Fruit fly (Drosophila melanogaster) whole organism, embryonic: ENCODE results near the gene mon2.
A peak's percentile ranks its signal among the peaks of the same experiment; 100 is the strongest.

Experiments
- BtbVII ChIP-seq: fragments of 200-800 bp; sonication (Bioruptor generic); optimal IDR thresholded peaks from 3 replicates; lab custom pipeline; 2017; ENCODE audit warnings: missing biosample characterization, mild to moderate bottlenecking, missing genetic modification characterization
- CG10267 ChIP-seq: fragments of 200-800 bp; sonication (Bioruptor generic); optimal IDR thresholded peaks from 2 replicates; lab custom pipeline; 2018; ENCODE audit warnings: missing biosample characterization, mild to moderate bottlenecking, missing genetic modification characterization, moderate library complexity
- CG12071 ChIP-seq: fragments of 200-800 bp; sonication (Bioruptor generic); optimal IDR thresholded peaks from 3 replicates; lab custom pipeline; 2018; ENCODE audit warnings: missing biosample characterization, mild to moderate bottlenecking, missing genetic modification characterization
- CG13123 ChIP-seq: fragments of 200-800 bp; sonication (Bioruptor generic); optimal IDR thresholded peaks from 2 replicates; lab custom pipeline; 2016; ENCODE audit warnings: missing biosample characterization, missing genetic modification characterization
- CG15073 ChIP-seq: fragments of 200-800 bp; sonication (Bioruptor generic); optimal IDR thresholded peaks from 2 replicates; lab custom pipeline; 2016; ENCODE audit warnings: missing biosample characterization, missing genetic modification characterization
- CG18011 ChIP-seq: fragments of 200-800 bp; sonication (Bioruptor generic); optimal IDR thresholded peaks from 2 replicates; lab custom pipeline; 2017; ENCODE audit warnings: missing biosample characterization, missing genetic modification characterization, mild to moderate bottlenecking, moderate library complexity, missing genotype
- CG2199 ChIP-seq: fragments of 200-800 bp; sonication (Bioruptor generic); IDR thresholded peaks from 3 replicates; pipeline ENCODE4 v1.3.6; 2022; ENCODE audit warnings: missing biosample characterization, missing genetic modification characterization
- CG2875 ChIP-seq: fragments of 200-800 bp; sonication (Bioruptor generic); optimal IDR thresholded peaks from 2 replicates; lab custom pipeline; 2017; ENCODE audit warnings: missing biosample characterization, mild to moderate bottlenecking, missing genetic modification characterization, missing genetic modification reagents
- CG2889 ChIP-seq: fragments of 200-800 bp; sonication (Bioruptor generic); IDR thresholded peaks from 3 replicates; pipeline ENCODE4 v1.3.6; 2022; ENCODE audit warnings: missing biosample characterization, missing genetic modification characterization
- CG30431 ChIP-seq: fragments of 200-800 bp; sonication (Bioruptor generic); optimal IDR thresholded peaks from 2 replicates; lab custom pipeline; 2017; ENCODE audit warnings: missing biosample characterization, missing genetic modification characterization
- CG4707 ChIP-seq: fragments of 200-800 bp; sonication (Bioruptor generic); optimal IDR thresholded peaks from 2 replicates; lab custom pipeline; 2018; ENCODE audit warnings: missing biosample characterization, mild to moderate bottlenecking, missing genetic modification characterization, moderate library complexity
- CG8089 ChIP-seq: fragments of 200-800 bp; sonication (Bioruptor generic); optimal IDR thresholded peaks from 3 replicates; lab custom pipeline; 2016; ENCODE audit warnings: missing biosample characterization, missing genetic modification characterization
- CG8944 ChIP-seq: fragments of 200-800 bp; sonication (Bioruptor generic); optimal IDR thresholded peaks from 3 replicates; lab custom pipeline; 2016; ENCODE audit warnings: missing biosample characterization, missing genetic modification characterization
- E2f2 ChIP-seq: fragments of 200-800 bp; sonication (Bioruptor generic); IDR thresholded peaks from 2 replicates; pipeline ENCODE4 v1.3.6; 2022; ENCODE audit warnings: missing biosample characterization, missing genetic modification characterization
- Eip74EF ChIP-seq, 2 experiments: fragments of 200-800 bp in 1 of 2; fragments of >200 bp in 1 of 2; sonication (Bioruptor generic) in 1 of 2; optimal IDR thresholded peaks; 2 replicates each; lab custom pipeline; 2017 to 2019; ENCODE audit warnings: missing biosample characterization in 2 of 2, missing genetic modification characterization in 2 of 2, mild to moderate bottlenecking in 1 of 2, moderate library complexity in 1 of 2
- H2.0 ChIP-seq: fragments of 200-800 bp; sonication (Bioruptor generic); IDR thresholded peaks from 2 replicates; pipeline ENCODE4 v1.3.6; 2022; ENCODE audit warnings: missing biosample characterization, missing genetic modification characterization
- HLHmδ ChIP-seq: fragments of 200-800 bp; sonication (Bioruptor generic); optimal IDR thresholded peaks from 2 replicates; lab custom pipeline; 2018; ENCODE audit warnings: missing biosample characterization, mild to moderate bottlenecking, missing genetic modification characterization, moderate library complexity
- HmgD ChIP-seq: fragments of 200-800 bp; sonication (Bioruptor generic); optimal IDR thresholded peaks from 3 replicates; lab custom pipeline; 2016; ENCODE audit warnings: missing biosample characterization, missing genetic modification characterization
- HmgZ ChIP-seq: fragments of 200-800 bp; sonication (Bioruptor generic); optimal IDR thresholded peaks from 2 replicates; lab custom pipeline; 2018; ENCODE audit warnings: missing biosample characterization, mild to moderate bottlenecking, missing genetic modification characterization
- Mad ChIP-seq: fragments of 200-800 bp; sonication (Bioruptor generic); optimal IDR thresholded peaks from 2 replicates; lab custom pipeline; 2016; ENCODE audit warnings: missing biosample characterization, missing genetic modification characterization
- Mrtf ChIP-seq: fragments of 200-800 bp; sonication (Bioruptor generic); IDR thresholded peaks from 3 replicates; pipeline ENCODE4 v1.3.6; 2022; ENCODE audit warnings: missing biosample characterization, missing genetic modification characterization
- Myb ChIP-seq: fragments of 200-800 bp; sonication (Bioruptor generic); optimal IDR thresholded peaks from 2 replicates; lab custom pipeline; 2016; ENCODE audit warnings: missing biosample characterization, missing genetic modification characterization
- NC2α ChIP-seq: fragments of 200-800 bp; sonication (Bioruptor generic); optimal IDR thresholded peaks from 2 replicates; lab custom pipeline; 2016; ENCODE audit warnings: missing biosample characterization, missing genetic modification characterization
- NFAT ChIP-seq: fragments of 200-800 bp; sonication (Bioruptor generic); IDR thresholded peaks from 2 replicates; pipeline ENCODE4 v1.3.6; 2022; ENCODE audit warnings: missing biosample characterization, missing genetic modification characterization
- NfI ChIP-seq: fragments of 200-800 bp; sonication (Bioruptor generic); optimal IDR thresholded peaks from 3 replicates; lab custom pipeline; 2018; ENCODE audit warnings: missing biosample characterization, mild to moderate bottlenecking, missing genetic modification characterization, moderate library complexity
- Oaz ChIP-seq: fragments of 200-800 bp; sonication (Bioruptor generic); IDR thresholded peaks from 2 replicates; pipeline ENCODE4 v1.3.6; 2022; ENCODE audit warnings: missing biosample characterization, missing genetic modification characterization
- Spps ChIP-seq: fragments of 200-800 bp; sonication (Bioruptor generic); optimal IDR thresholded peaks from 2 replicates; lab custom pipeline; 2018; ENCODE audit warnings: missing biosample characterization, mild to moderate bottlenecking, missing genetic modification characterization
- Sry-β ChIP-seq: fragments of 200-800 bp; sonication (Bioruptor generic); optimal IDR thresholded peaks from 2 replicates; lab custom pipeline; 2018; ENCODE audit warnings: missing biosample characterization, mild to moderate bottlenecking, missing genetic modification characterization, moderate library complexity
- Ssrp ChIP-seq: fragments of 200-800 bp; sonication (Bioruptor generic); optimal IDR thresholded peaks from 2 replicates; lab custom pipeline; 2018; ENCODE audit warnings: missing biosample characterization, mild to moderate bottlenecking, missing genetic modification characterization, moderate library complexity
- Taf1 ChIP-seq: fragments of 200-800 bp; sonication (Bioruptor generic); IDR thresholded peaks from 2 replicates; pipeline ENCODE4 v1.3.6; 2022; ENCODE audit warnings: missing biosample characterization, missing genetic modification characterization
- YL-1 ChIP-seq: fragments of 200-800 bp; sonication (Bioruptor generic); optimal IDR thresholded peaks from 3 replicates; lab custom pipeline; 2017; ENCODE audit warnings: missing biosample characterization, mild to moderate bottlenecking, missing genetic modification characterization
- ato ChIP-seq: fragments of 200-800 bp; sonication (Bioruptor generic); IDR thresholded peaks from 2 replicates; pipeline ENCODE4 v1.3.6; 2022; ENCODE audit warnings: missing biosample characterization, missing genetic modification characterization; ENCODE audit not compliant: partially characterized antibody
- bsh ChIP-seq, 2 experiments: fragments of 200-800 bp; sonication (Bioruptor generic); optimal IDR thresholded peaks; 2 replicates each; lab custom pipeline; 2017 to 2018; ENCODE audit warnings: mild to moderate bottlenecking in 2 of 2, missing biosample characterization in 2 of 2, missing genetic modification characterization in 2 of 2, moderate library complexity in 1 of 2
- chif ChIP-seq, 2 experiments: fragments of 200-800 bp; sonication (Bioruptor generic); optimal IDR thresholded peaks; 3 replicates each; lab custom pipeline; 2016; ENCODE audit warnings: missing biosample characterization in 2 of 2, missing genetic modification characterization in 2 of 2
- emc ChIP-seq: fragments of 200-800 bp; sonication (Bioruptor generic); optimal IDR thresholded peaks from 2 replicates; lab custom pipeline; 2016; ENCODE audit warnings: missing biosample characterization, missing genetic modification characterization
- eyg ChIP-seq: fragments of 200-800 bp; sonication (Bioruptor generic); optimal IDR thresholded peaks from 3 replicates; lab custom pipeline; 2016; ENCODE audit warnings: missing biosample characterization, missing genetic modification characterization
- gsb-n ChIP-seq: fragments of 200-800 bp; sonication (Bioruptor generic); optimal IDR thresholded peaks from 3 replicates; lab custom pipeline; 2018; ENCODE audit warnings: missing biosample characterization, mild to moderate bottlenecking, missing genetic modification characterization
- hth ChIP-seq: fragments of >200 bp; optimal IDR thresholded peaks from 2 replicates; lab custom pipeline; 2017; ENCODE audit warnings: inconsistent platforms
- kah ChIP-seq: fragments of 200-800 bp; sonication (Bioruptor generic); optimal IDR thresholded peaks from 2 replicates; lab custom pipeline; 2018; ENCODE audit warnings: missing biosample characterization, mild to moderate bottlenecking, missing genetic modification characterization
- nmo ChIP-seq: fragments of 200-800 bp; sonication (Bioruptor generic); optimal IDR thresholded peaks from 2 replicates; lab custom pipeline; 2018; ENCODE audit warnings: missing biosample characterization, mild to moderate bottlenecking, missing genetic modification characterization, moderate library complexity
- oc ChIP-seq: fragments of 200-800 bp; sonication (Bioruptor generic); optimal IDR thresholded peaks from 2 replicates; lab custom pipeline; 2018; ENCODE audit warnings: missing biosample characterization, mild to moderate bottlenecking, missing genetic modification characterization, moderate library complexity
- odd ChIP-seq: fragments of 200-800 bp; sonication (Bioruptor generic); optimal IDR thresholded peaks from 2 replicates; lab custom pipeline; 2017; ENCODE audit warnings: missing biosample characterization, mild to moderate bottlenecking, missing genetic modification characterization
- sd ChIP-seq: fragments of 200-800 bp; sonication (Bioruptor generic); optimal IDR thresholded peaks from 3 replicates; lab custom pipeline; 2018; ENCODE audit warnings: missing biosample characterization, mild to moderate bottlenecking, missing genetic modification characterization, moderate library complexity
- stwl ChIP-seq: fragments of 200-800 bp; sonication (Bioruptor generic); optimal IDR thresholded peaks from 3 replicates; lab custom pipeline; 2018; ENCODE audit warnings: missing biosample characterization, mild to moderate bottlenecking, missing genetic modification characterization, moderate library complexity
- tin ChIP-seq: fragments of 200-800 bp; sonication (Bioruptor generic); optimal IDR thresholded peaks from 3 replicates; lab custom pipeline; 2016; ENCODE audit warnings: missing biosample characterization, missing genetic modification characterization
- tll ChIP-seq, 2 experiments: fragments of 200-800 bp in 1 of 2; fragments of >200 bp in 1 of 2; sonication (Bioruptor generic) in 1 of 2; optimal IDR thresholded peaks; 2 replicates each; lab custom pipeline; 2017 to 2019; ENCODE audit warnings: missing biosample characterization in 2 of 2, missing genetic modification characterization in 2 of 2, mild to moderate bottlenecking in 1 of 2, moderate library complexity in 1 of 2
- trem ChIP-seq: fragments of 200-800 bp; optimal IDR thresholded peaks from 3 replicates; lab custom pipeline; 2019; ENCODE audit warnings: missing biosample characterization, mild to moderate bottlenecking, missing genetic modification characterization, moderate library complexity
- tup ChIP-seq: fragments of 200-800 bp; sonication (Bioruptor generic); optimal IDR thresholded peaks from 2 replicates; lab custom pipeline; 2016; ENCODE audit warnings: missing biosample characterization, mild to moderate bottlenecking, missing genetic modification characterization, moderate library complexity
- twi ChIP-seq: fragments of 200-800 bp; optimal IDR thresholded peaks from 2 replicates; lab custom pipeline; 2019; ENCODE audit warnings: missing biosample characterization, mild to moderate bottlenecking, missing genetic modification characterization, moderate library complexity
- yki ChIP-seq: fragments of >200 bp; optimal IDR thresholded peaks from 3 replicates; lab custom pipeline; 2018

mon2 gene

DNA sequence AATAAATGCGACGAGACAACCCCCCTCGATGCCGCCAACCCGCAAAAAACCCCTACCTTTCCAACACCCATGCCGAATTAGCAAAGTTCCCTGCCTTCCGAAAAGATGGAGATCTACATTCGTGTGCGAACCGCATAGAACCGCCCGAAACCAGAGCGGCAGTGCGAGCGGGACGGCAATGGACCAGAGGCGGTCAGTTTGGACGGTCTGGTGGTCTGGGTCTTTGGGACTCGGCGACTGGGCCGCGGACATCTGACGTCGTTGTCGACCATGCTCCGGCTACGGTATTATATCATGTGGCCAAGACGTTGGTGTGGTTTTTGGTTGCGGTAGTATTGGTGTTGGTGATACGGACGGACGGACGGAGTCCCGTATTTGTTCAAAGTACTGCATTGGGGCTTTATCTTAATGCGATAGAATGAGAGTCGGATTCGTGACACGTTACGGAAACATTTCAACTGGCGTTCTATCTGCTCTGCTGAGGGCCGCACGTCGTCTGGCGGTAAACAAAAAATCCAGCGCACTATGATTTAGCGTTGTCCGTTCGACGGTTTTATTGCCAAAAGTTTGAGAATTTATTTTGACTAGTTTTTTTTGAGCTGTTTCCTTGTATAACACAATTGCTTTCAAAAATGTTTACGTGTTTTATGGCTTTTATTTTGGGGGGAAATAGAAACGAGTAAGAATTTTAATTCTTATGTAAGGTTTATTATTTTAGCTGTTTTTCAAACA, 36.9 kb downstream of the mon2 start (continued):
- no peak for TF ChIP-seq Oaz (GFP tag; lab: Robert Waterston, UW)
- 0 out of 3 replicates have a peak, but pooled peaks have one; percentile 49 for TF ChIP-seq CG2199 (GFP tag; lab: Robert Waterston, UW)
- no peak for TF ChIP-seq CG30431 (GFP tag; lab: Kevin White, UChicago)
- TF ChIP-seq HLHmδ (GFP tag; lab: Kevin White, UChicago), result no peak
- no peak for TF ChIP-seq tll (GFP tag; optimal IDR thresholded peaks at IDR 0.05; lab: Kevin White, UChicago)
- no peak for TF ChIP-seq twi (tag; lab: Kevin White, UChicago)
- no peak for TF ChIP-seq chif (GFP tag; optimal IDR thresholded peaks at IDR 0.05; lab: Kevin White, UChicago)
- TF ChIP-seq tup, result no peak
- no peak for TF ChIP-seq CG2889 (GFP tag; lab: Robert Waterston, UW)
- TF ChIP-seq CG8089, result no peak
- TF ChIP-seq stwl (tag; lab: Kevin White, UChicago), result no peak
- no peak for TF ChIP-seq emc (GFP tag; lab: Kevin White, UChicago)
- TF ChIP-seq Eip74EF (GFP tag; optimal IDR thresholded peaks at IDR 0.05; lab: Kevin White, UChicago), result no peak
- TF ChIP-seq NfI, result no peak
- TF ChIP-seq kah (GFP tag; lab: Kevin White, UChicago), result no peak
- TF ChIP-seq nmo, result no peak
- TF ChIP-seq CG18011, result no peak
- TF ChIP-seq BtbVII, result no peak
- peak; percentile 61 for TF ChIP-seq sd (tag; lab: Kevin White, UChicago)
- TF ChIP-seq CG10267, result no peak
- no peak for TF ChIP-seq CG15073
- TF ChIP-seq Spps (tag; lab: Kevin White, UChicago), result no peak
- no peak for TF ChIP-seq Mad (GFP tag; lab: Kevin White, UChicago)
- no peak for TF ChIP-seq hth (lab: Kevin White, UChicago)
- no peak for TF ChIP-seq gsb-n (tag; lab: Kevin White, UChicago)
- TF ChIP-seq ato, result no peak
- no peak for TF ChIP-seq Mrtf (GFP tag; lab: Robert Waterston, UW)
- TF ChIP-seq tin, result no peak
- TF ChIP-seq E2f2, result no peak; the same call in 1 of the 2 replicates
- no peak for TF ChIP-seq H2.0 (GFP tag; lab: Robert Waterston, UW)
- TF ChIP-seq Taf1, result 0 out of 2 replicates have a peak, but pooled peaks have one; percentile 10
- TF ChIP-seq CG2875 (GFP tag; lab: Kevin White, UChicago), result no peak
- TF ChIP-seq CG12071 (GFP tag; lab: Kevin White, UChicago), result no peak
- TF ChIP-seq trem (tag; lab: Kevin White, UChicago), result no peak
- TF ChIP-seq CG13123, result no peak
- no peak for TF ChIP-seq CG8944 (GFP tag; lab: Kevin White, UChicago)
- no peak for TF ChIP-seq HmgD (GFP tag; lab: Kevin White, UChicago)
- TF ChIP-seq CG4707 (GFP tag; lab: Kevin White, UChicago), result no peak
- TF ChIP-seq Sry-β (GFP tag; lab: Kevin White, UChicago), result peak; percentile 82
- TF ChIP-seq yki (lab: Kevin White, UChicago), result no peak
- TF ChIP-seq Ssrp (tag; lab: Kevin White, UChicago), result peak; percentile 15
- no peak for TF ChIP-seq NFAT (GFP tag; lab: Robert Waterston, UW)
- TF ChIP-seq bsh (GFP tag; optimal IDR thresholded peaks at IDR 0.05; lab: Kevin White, UChicago), result no peak
- no peak for TF ChIP-seq oc (tag; lab: Kevin White, UChicago)
- TF ChIP-seq HmgZ (tag; lab: Kevin White, UChicago), result peak; percentile 17
- TF ChIP-seq YL-1, result no peak
- TF ChIP-seq Myb (GFP tag; lab: Kevin White, UChicago), result peak; percentile 0
- TF ChIP-seq odd (GFP tag; lab: Kevin White, UChicago), result no peak
- TF ChIP-seq eyg (GFP tag; lab: Kevin White, UChicago), result no peak
- TF ChIP-seq NC2α (GFP tag; lab: Kevin White, UChicago), result no peak
